Worm (Caenorhabditis elegans): ENCODE measurements around the gene nhr-257.

DNA sequence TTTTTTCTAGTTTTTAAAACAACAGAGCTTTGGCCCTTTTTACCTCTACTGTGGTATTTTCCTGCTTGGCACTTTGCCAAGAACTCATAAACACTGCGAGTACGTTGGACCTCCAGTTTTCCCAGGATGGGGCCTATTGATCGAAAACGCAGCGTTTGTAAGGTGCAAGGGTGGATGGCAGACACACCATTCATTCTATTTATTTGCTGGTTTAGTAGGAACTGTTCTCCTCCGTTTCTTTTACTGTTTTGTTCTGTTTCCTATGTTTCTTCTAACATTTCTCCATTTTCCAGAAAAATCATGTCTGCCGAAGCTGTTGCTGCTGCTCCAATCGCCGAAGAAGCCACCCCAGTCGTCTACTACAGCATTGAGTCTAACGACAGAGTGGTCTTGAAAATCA lies 28.9 kb upstream of the nhr-257 start, which contains the start of gene skr-15:
- TF ChIP-seq zag-1 (tag; optimal IDR thresholded peaks at IDR 0.05), result no peak
- TF ChIP-seq snpc-4 (tag; optimal IDR thresholded peaks at IDR 0.05), result no peak
- no peak for TF ChIP-seq fos-1 (tag; optimal IDR thresholded peaks at IDR 0.05)
- TF ChIP-seq unc-39 (tag; optimal IDR thresholded peaks at IDR 0.05), result no peak
- no peak for TF ChIP-seq nhr-25 (tag; optimal IDR thresholded peaks at IDR 0.05)
- no peak for TF ChIP-seq ceh-16 (tag; optimal IDR thresholded peaks at IDR 0.05)
- no peak for TF ChIP-seq egl-27 (tag; optimal IDR thresholded peaks at IDR 0.05)
- no peak for TF ChIP-seq ztf-4 (tag; optimal IDR thresholded peaks at IDR 0.05)
- no peak for TF ChIP-seq lin-39 (tag; optimal IDR thresholded peaks at IDR 0.05)
- TF ChIP-seq ZK546.5 (tag; optimal IDR thresholded peaks at IDR 0.05), result no peak
- no peak for TF ChIP-seq alr-1 (tag; optimal IDR thresholded peaks at IDR 0.05)

All from whole organism, L2 larva.